Fruit fly (Drosophila melanogaster) whole organism, embryonic: ENCODE data around the gene CG14154.

Experiments used
- Aef1 ChIP-seq: fragments of 200-800 bp; sonication (Bioruptor generic); IDR thresholded peaks from 3 replicates; pipeline ENCODE4 v1.3.6; 2022; ENCODE audit warnings: missing biosample characterization, missing genetic modification characterization
- Asciz ChIP-seq: fragments of 200-800 bp; sonication (Bioruptor generic); optimal IDR thresholded peaks from 2 replicates; lab custom pipeline; 2017; ENCODE audit warnings: missing biosample characterization, mild to moderate bottlenecking, missing genetic modification characterization, missing genetic modification reagents
- CG1024 ChIP-seq: fragments of 200-800 bp; sonication (Bioruptor generic); IDR thresholded peaks from 2 replicates; pipeline ENCODE4 v1.3.6; 2022; ENCODE audit warnings: missing biosample characterization, missing genetic modification characterization
- CG11093 ChIP-seq: fragments of 200-800 bp; sonication (Bioruptor generic); IDR thresholded peaks from 3 replicates; pipeline ENCODE4 v1.3.6; 2022; ENCODE audit warnings: missing biosample characterization, missing genetic modification characterization
- CG11247 ChIP-seq: fragments of 200-800 bp; sonication (Bioruptor generic); IDR thresholded peaks from 2 replicates; pipeline ENCODE4 v1.3.6; 2022; ENCODE audit warnings: missing biosample characterization, missing genetic modification characterization
- CG15696 ChIP-seq: fragments of 200-800 bp; sonication (Bioruptor generic); optimal IDR thresholded peaks from 2 replicates; lab custom pipeline; 2019; ENCODE audit warnings: missing biosample characterization, mild to moderate bottlenecking, missing genetic modification characterization, moderate library complexity
- CG17829 ChIP-seq: fragments of 200-800 bp; optimal IDR thresholded peaks from 2 replicates; lab custom pipeline; 2019; ENCODE audit warnings: missing biosample characterization, mild to moderate bottlenecking, missing genetic modification characterization, moderate library complexity
- CG18476 ChIP-seq: fragments of 200-800 bp; sonication (Bioruptor generic); optimal IDR thresholded peaks from 2 replicates; lab custom pipeline; 2016; ENCODE audit warnings: missing biosample characterization, mild to moderate bottlenecking, missing genetic modification characterization
- CG18619 ChIP-seq: fragments of 200-800 bp; sonication (Bioruptor generic); optimal IDR thresholded peaks from 3 replicates; lab custom pipeline; 2017; ENCODE audit warnings: missing biosample characterization, mild to moderate bottlenecking, missing genetic modification characterization
- CG32767 ChIP-seq: fragments of 200-800 bp; sonication (Bioruptor generic); IDR thresholded peaks from 2 replicates; pipeline ENCODE4 v1.3.6; 2022; ENCODE audit warnings: missing biosample characterization, missing genetic modification characterization
- CG34376 ChIP-seq: fragments of 200-800 bp; sonication (Bioruptor generic); optimal IDR thresholded peaks from 2 replicates; lab custom pipeline; 2018; ENCODE audit warnings: missing biosample characterization, mild to moderate bottlenecking, missing genetic modification characterization
- CG5245 ChIP-seq: fragments of 200-800 bp; sonication (Bioruptor generic); optimal IDR thresholded peaks from 3 replicates; lab custom pipeline; 2016; ENCODE audit warnings: missing biosample characterization, missing genetic modification characterization
- CG8478 ChIP-seq: fragments of >200 bp; optimal IDR thresholded peaks from 2 replicates; lab custom pipeline; 2018
- Deaf1 ChIP-seq: fragments of 200-800 bp; optimal IDR thresholded peaks from 3 replicates; lab custom pipeline; 2019; ENCODE audit warnings: missing biosample characterization, mild to moderate bottlenecking, missing genetic modification characterization, moderate library complexity
- Elba2 ChIP-seq: fragments of 200-800 bp; sonication (Bioruptor generic); optimal IDR thresholded peaks from 3 replicates; lab custom pipeline; 2016; ENCODE audit warnings: missing biosample characterization, missing genetic modification characterization
- GATAe ChIP-seq: fragments of 200-800 bp; sonication (Bioruptor generic); conservative IDR thresholded peaks from 2 replicates; pipeline ENCODE4 v1.3.6; 2022; ENCODE audit warnings: missing biosample characterization, missing genetic modification characterization
- HLH3B ChIP-seq: fragments of 200-800 bp; sonication (Bioruptor generic); IDR thresholded peaks from 2 replicates; pipeline ENCODE4 v1.3.6; 2022; ENCODE audit warnings: missing biosample characterization, missing genetic modification characterization
- HLH4C ChIP-seq: fragments of 200-800 bp; sonication (Bioruptor generic); IDR thresholded peaks from 3 replicates; pipeline ENCODE4 v1.3.6; 2022; ENCODE audit warnings: missing biosample characterization, missing genetic modification characterization; ENCODE audit not compliant: partially characterized antibody
- Hmx ChIP-seq: fragments of 200-800 bp; sonication (Bioruptor generic); optimal IDR thresholded peaks from 2 replicates; lab custom pipeline; 2016; ENCODE audit warnings: missing biosample characterization, missing genetic modification characterization
- Jarid2 ChIP-seq: fragments of 200-800 bp; sonication (Bioruptor generic); optimal IDR thresholded peaks from 3 replicates; lab custom pipeline; 2017; ENCODE audit warnings: mild to moderate bottlenecking, missing biosample characterization, missing genetic modification reagents, missing genetic modification characterization
- Kr ChIP-seq: fragments of 200-800 bp; sonication (Bioruptor generic); optimal IDR thresholded peaks from 2 replicates; lab custom pipeline; 2017; ENCODE audit warnings: missing biosample characterization, mild to moderate bottlenecking, missing genetic modification characterization
- Myb ChIP-seq: fragments of 200-800 bp; sonication (Bioruptor generic); optimal IDR thresholded peaks from 2 replicates; lab custom pipeline; 2016; ENCODE audit warnings: missing biosample characterization, missing genetic modification characterization
- NC2α ChIP-seq: fragments of 200-800 bp; sonication (Bioruptor generic); optimal IDR thresholded peaks from 2 replicates; lab custom pipeline; 2016; ENCODE audit warnings: missing biosample characterization, missing genetic modification characterization
- Neu2 ChIP-seq: fragments of 200-800 bp; sonication (Bioruptor generic); optimal IDR thresholded peaks from 3 replicates; lab custom pipeline; 2016; ENCODE audit warnings: missing biosample characterization, missing genetic modification characterization, borderline replicate concordance
- Nf-YA ChIP-seq: fragments of 200-800 bp; sonication (Bioruptor generic); IDR thresholded peaks from 2 replicates; pipeline ENCODE4 v1.3.6; 2022; ENCODE audit warnings: missing biosample characterization, missing genetic modification characterization
- NfI ChIP-seq: fragments of 200-800 bp; sonication (Bioruptor generic); optimal IDR thresholded peaks from 3 replicates; lab custom pipeline; 2018; ENCODE audit warnings: missing biosample characterization, mild to moderate bottlenecking, missing genetic modification characterization, moderate library complexity
- Pdp1 ChIP-seq, 2 experiments: fragments of 200-800 bp; sonication (Bioruptor generic); optimal IDR thresholded peaks; 3 replicates each; lab custom pipeline; 2016; ENCODE audit warnings: missing biosample characterization in 2 of 2, missing genetic modification characterization in 2 of 2, mild to moderate bottlenecking in 1 of 2, moderate library complexity in 1 of 2
- Stat92E ChIP-seq, 3 experiments: fragments of >200 bp in 2 of 3; fragments of 200-800 bp in 1 of 3; sonication (Bioruptor generic) in 1 of 3; optimal IDR thresholded peaks; 2 replicates each; lab custom pipeline; 2017 to 2019; ENCODE audit warnings: missing biosample characterization in 3 of 3, missing genetic modification characterization in 3 of 3, mild to moderate bottlenecking in 1 of 3, moderate library complexity in 1 of 3
- bbx ChIP-seq: fragments of 200-800 bp; sonication (Bioruptor generic); IDR thresholded peaks from 2 replicates; pipeline ENCODE4 v1.3.6; 2022; ENCODE audit warnings: missing biosample characterization, missing genetic modification characterization; ENCODE audit not compliant: partially characterized antibody
- disco-r ChIP-seq: fragments of 200-800 bp; sonication (Bioruptor generic); optimal IDR thresholded peaks from 2 replicates; lab custom pipeline; 2016; ENCODE audit warnings: missing biosample characterization, missing genetic modification characterization
- dmrt11E ChIP-seq: fragments of 200-800 bp; sonication (Bioruptor generic); optimal IDR thresholded peaks from 3 replicates; lab custom pipeline; 2018; ENCODE audit warnings: missing biosample characterization, mild to moderate bottlenecking, missing genetic modification characterization, moderate library complexity
- emc ChIP-seq: fragments of 200-800 bp; sonication (Bioruptor generic); optimal IDR thresholded peaks from 2 replicates; lab custom pipeline; 2016; ENCODE audit warnings: missing biosample characterization, missing genetic modification characterization
- fd64A ChIP-seq: fragments of 200-800 bp; sonication (Bioruptor generic); optimal IDR thresholded peaks from 3 replicates; lab custom pipeline; 2018; ENCODE audit warnings: missing biosample characterization, mild to moderate bottlenecking, missing genetic modification characterization
- gem ChIP-seq: fragments of 200-800 bp; sonication (Bioruptor generic); optimal IDR thresholded peaks from 2 replicates; lab custom pipeline; 2019; ENCODE audit warnings: missing biosample characterization, mild to moderate bottlenecking, missing genetic modification characterization, moderate library complexity
- her ChIP-seq: fragments of 200-800 bp; sonication (Bioruptor generic); optimal IDR thresholded peaks from 2 replicates; lab custom pipeline; 2016; ENCODE audit warnings: missing biosample characterization, missing genetic modification characterization
- mirr ChIP-seq: fragments of 200-800 bp; sonication (Bioruptor generic); optimal IDR thresholded peaks from 3 replicates; lab custom pipeline; 2018; ENCODE audit warnings: missing biosample characterization, mild to moderate bottlenecking, missing genetic modification characterization
- nerfin-2 ChIP-seq: fragments of 200-800 bp; sonication (Bioruptor generic); IDR thresholded peaks from 2 replicates; pipeline ENCODE4 v1.3.6; 2022; ENCODE audit warnings: missing biosample characterization, missing genetic modification characterization; ENCODE audit not compliant: partially characterized antibody
- nom ChIP-seq: fragments of 200-800 bp; sonication (Bioruptor generic); optimal IDR thresholded peaks from 2 replicates; lab custom pipeline; 2017; ENCODE audit warnings: missing biosample characterization, missing genetic modification characterization, mild to moderate bottlenecking, moderate library complexity, missing genetic modification reagents
- otp ChIP-seq: fragments of 200-800 bp; sonication (Bioruptor generic); IDR thresholded peaks from 3 replicates; pipeline ENCODE4, ENCODE4 v1.3.6; 2022; ENCODE audit warnings: missing biosample characterization, missing genetic modification characterization
- prd ChIP-seq, 3 experiments: fragments of >200 bp in 2 of 3; fragments of 200-800 bp in 1 of 3; sonication (Bioruptor generic) in 1 of 3; optimal IDR thresholded peaks in 2 of 3; IDR thresholded peaks in 1 of 3; 2 replicates in 2 of 3; 3 replicates in 1 of 3; pipeline versions ENCODE4 v1.3.6 to Lab custom; 2017 to 2022; ENCODE audit warnings: missing biosample characterization in 1 of 3, missing genetic modification characterization in 1 of 3
- sc ChIP-seq, 3 experiments: fragments of >200 bp in 2 of 3; fragments of 200-800 bp in 1 of 3; sonication (Bioruptor generic) in 1 of 3; optimal IDR thresholded peaks; 2 replicates in 2 of 3; 3 replicates in 1 of 3; lab custom pipeline; 2017; ENCODE audit warnings: mild to moderate bottlenecking in 1 of 3, missing biosample characterization in 1 of 3, missing genetic modification characterization in 1 of 3, missing genetic modification reagents in 1 of 3
- scrt ChIP-seq: fragments of 200-800 bp; sonication (Bioruptor generic); optimal IDR thresholded peaks from 2 replicates; lab custom pipeline; 2018; ENCODE audit warnings: missing biosample characterization, mild to moderate bottlenecking, missing genetic modification characterization, moderate library complexity
- sima ChIP-seq: fragments of 200-800 bp; sonication (Bioruptor generic); optimal IDR thresholded peaks from 2 replicates; lab custom pipeline; 2016; ENCODE audit warnings: missing biosample characterization, missing genetic modification characterization
- slou ChIP-seq: fragments of 200-800 bp; sonication (Bioruptor generic); optimal IDR thresholded peaks from 3 replicates; lab custom pipeline; 2016; ENCODE audit warnings: missing biosample characterization, missing genetic modification characterization
- sob ChIP-seq: fragments of 200-800 bp; sonication (Bioruptor generic); IDR thresholded peaks from 2 replicates; pipeline ENCODE4 v1.3.6; 2022; ENCODE audit warnings: missing biosample characterization, missing genetic modification characterization
- tup ChIP-seq: fragments of 200-800 bp; sonication (Bioruptor generic); optimal IDR thresholded peaks from 2 replicates; lab custom pipeline; 2016; ENCODE audit warnings: missing biosample characterization, mild to moderate bottlenecking, missing genetic modification characterization, moderate library complexity
- tx ChIP-seq: fragments of 200-800 bp; sonication (Bioruptor generic); optimal IDR thresholded peaks from 2 replicates; lab custom pipeline; 2016; ENCODE audit warnings: missing biosample characterization, missing genetic modification characterization

Gene CG14154

DNA sequence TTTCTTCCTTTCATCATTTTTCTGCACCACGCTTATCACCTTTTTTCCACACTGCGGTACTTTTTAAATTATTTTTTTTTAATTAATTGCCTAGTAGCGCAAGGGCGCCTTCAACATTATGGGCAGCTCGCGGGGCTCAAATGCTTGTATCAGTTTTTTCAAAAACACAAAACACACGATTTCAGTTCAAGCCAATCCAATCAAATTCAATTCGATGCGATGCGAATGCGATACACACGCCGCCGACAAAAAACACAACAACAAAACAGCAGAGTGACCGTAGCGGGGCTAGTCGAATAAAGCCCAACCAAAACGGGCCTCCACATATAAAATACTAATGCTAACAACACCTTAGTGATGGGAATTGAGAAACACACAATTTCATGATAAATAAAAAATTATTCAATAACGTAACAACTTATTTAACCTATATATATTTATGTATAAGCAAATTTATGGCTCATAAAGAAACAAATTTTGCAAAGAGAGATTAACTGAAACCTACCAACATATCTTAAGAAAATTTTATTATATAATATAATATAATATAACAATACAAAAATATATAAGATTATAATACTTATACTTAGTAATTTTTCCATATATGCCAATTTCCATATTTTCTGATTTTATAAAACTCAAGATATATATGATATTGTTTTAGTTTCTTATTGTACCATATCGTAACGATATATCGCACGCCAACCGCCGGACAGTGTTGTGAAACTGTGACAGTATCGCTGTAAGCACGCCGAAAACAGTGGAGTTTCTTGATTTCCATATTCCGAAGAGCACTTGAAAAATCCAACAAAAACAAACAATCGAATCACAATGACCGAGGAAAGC is 19.3 kb downstream of the CG14154 start, which contains the start of the genes CG32066 and CG8003 (continued):
- TF ChIP-seq Pdp1 (GFP tag; optimal IDR thresholded peaks at IDR 0.05; lab: Kevin White, UChicago) (peak in 1 of 2 experiments; percentile 27), nom (GFP tag; lab: Kevin White, UChicago) (peak; percentile 13), nerfin-2 (GFP tag; lab: Robert Waterston, UW) (peak; percentile 90), mirr (GFP tag; lab: Kevin White, UChicago) (peak; percentile 8), CG34376 (GFP tag; lab: Kevin White, UChicago) (peak; percentile 86), GATAe (GFP tag; lab: Robert Waterston, UW) (no peak), slou (GFP tag; lab: Kevin White, UChicago) (no peak), NC2α (GFP tag; lab: Kevin White, UChicago) (no peak), gem (tag; lab: Kevin White, UChicago) (peak; percentile 72), HLH3B (GFP tag; lab: Robert Waterston, UW) (0 out of 2 replicates have a peak, but pooled peaks have one; percentile 15), fd64A (GFP tag; lab: Kevin White, UChicago) (no peak), sima (GFP tag; lab: Kevin White, UChicago) (no peak), CG11247 (GFP tag; lab: Robert Waterston, UW) (no peak), HLH4C (GFP tag; lab: Robert Waterston, UW) (peak; percentile 67; the same call in 2 of the 3 replicates), NfI (peak; percentile 42), sc (optimal IDR thresholded peaks at IDR 0.05; lab: Kevin White, UChicago) (no peak), sc (GFP tag; optimal IDR thresholded peaks at IDR 0.05; lab: Kevin White, UChicago) (no peak), otp (no peak), Myb (GFP tag; lab: Kevin White, UChicago) (no peak), her (GFP tag; lab: Kevin White, UChicago) (no peak), sob (peak; percentile 57; the same call in 1 of the 2 replicates), CG5245 (GFP tag; lab: Kevin White, UChicago) (no peak), tx (GFP tag; lab: Kevin White, UChicago) (no peak), CG32767 (GFP tag; lab: Robert Waterston, UW) (peak; percentile 18; the same call in 1 of the 2 replicates), Stat92E (GFP tag; optimal IDR thresholded peaks at IDR 0.05; lab: Kevin White, UChicago) (peak in 1 of 3 experiments; percentile 47), emc (GFP tag; lab: Kevin White, UChicago) (no peak), CG15696 (peak; percentile 32), scrt (GFP tag; lab: Kevin White, UChicago) (peak; percentile 26), dmrt11E (tag; lab: Kevin White, UChicago) (peak; percentile 48), Aef1 (GFP tag; lab: Robert Waterston, UW) (peak; percentile 65), Elba2 (GFP tag; lab: Kevin White, UChicago) (peak; percentile 95), Nf-YA (GFP tag; lab: Robert Waterston, UW) (no peak), CG17829 (peak; percentile 64), CG8478 (no peak), prd (optimal IDR thresholded peaks at IDR 0.05; lab: Kevin White, UChicago) (no peak), prd (GFP tag; IDR thresholded peaks at IDR 0.05; lab: Robert Waterston, UW) (no peak; the same call in 2 of the 3 replicates), tup (GFP tag; lab: Kevin White, UChicago) (no peak), bbx (peak; percentile 98), Asciz (peak; percentile 9), Neu2 (GFP tag; lab: Kevin White, UChicago) (no peak), CG1024 (GFP tag; lab: Robert Waterston, UW) (no peak; the same call in 1 of the 2 replicates), Jarid2 (GFP tag; lab: Kevin White, UChicago) (peak; percentile 96), Kr (GFP tag; lab: Kevin White, UChicago) (no peak), Hmx (no peak), CG18619 (peak; percentile 5), CG18476 (GFP tag; lab: Kevin White, UChicago) (no peak), Deaf1 (tag; lab: Kevin White, UChicago) (no peak), disco-r (GFP tag; lab: Kevin White, UChicago) (no peak), CG11093 (GFP tag; lab: Robert Waterston, UW) (no peak)
